Worm (Caenorhabditis elegans) whole organism, midembryonic: ENCODE results near the gene T27E4.5.

Experiments used
- T22C8.4 ChIP-seq: fragments of 200-800 bp; sonication (Bioruptor generic); IDR thresholded peaks from 2 replicates; pipeline ENCODE4 v1.3.6; 2022; ENCODE audit warnings: missing genetic modification characterization, missing compliant biosample characterization
- ztf-29 ChIP-seq: fragments of 200-800 bp; sonication (Bioruptor generic); IDR thresholded peaks from 2 replicates; pipeline ENCODE4 v1.3.6; 2022; ENCODE audit warnings: missing genetic modification reagents, missing genetic modification characterization, missing compliant biosample characterization

DNA sequence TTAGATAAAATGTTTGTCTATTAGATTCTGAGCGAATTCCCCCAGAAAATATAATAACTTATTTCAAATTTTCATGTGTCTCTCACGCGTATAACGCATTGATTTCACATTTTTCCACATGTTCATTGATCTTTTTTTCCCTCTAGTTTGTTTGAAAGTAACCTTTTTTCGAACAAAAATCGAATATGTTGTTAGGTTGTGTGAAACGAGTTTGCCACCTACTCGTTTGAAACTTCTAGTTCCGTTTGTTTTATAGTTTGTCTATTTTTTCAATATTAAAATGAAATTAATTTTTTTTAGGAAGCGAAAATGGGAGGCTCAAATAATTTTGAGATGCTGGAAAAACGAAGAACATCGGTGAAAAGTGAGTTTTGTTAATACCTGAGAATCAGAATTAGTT is 39.3 kb downstream of the T27E4.5 start, which contains the start of gene C25E10.5:
- TF ChIP-seq ztf-29 (GFP tag; lab: Robert Waterston, UW) (no peak), T22C8.4 (GFP tag; lab: Robert Waterston, UW) (no peak)
